Fruit fly (Drosophila melanogaster): Measurements from ENCODE around the gene Decay.

DNA sequence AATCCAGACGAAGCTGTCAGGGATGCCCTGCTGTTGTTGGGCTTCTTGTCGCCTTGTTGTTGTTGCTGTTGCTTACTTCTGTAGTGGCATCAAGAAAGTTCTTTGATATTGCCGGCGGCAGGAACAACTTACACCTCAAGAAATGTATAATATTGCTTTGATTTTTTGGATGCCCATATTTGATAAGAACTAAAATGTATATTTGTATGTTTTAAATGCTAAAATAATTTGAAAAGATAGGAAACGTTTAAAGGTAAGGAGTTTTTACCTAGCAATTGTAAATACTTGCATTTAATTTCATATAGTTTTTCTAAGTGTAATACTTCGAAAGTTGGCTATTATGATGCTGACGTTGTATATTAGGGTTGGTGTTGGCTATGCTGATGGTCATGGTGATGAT lies 9.3 kb upstream of the Decay start:
- TF ChIP-seq CG34367 (tag; optimal IDR thresholded peaks at IDR 0.05) (no peak), CG9948 (tag; optimal IDR thresholded peaks at IDR 0.05) (no peak), CG32121 (GFP tag; IDR thresholded peaks at IDR 0.05) (no peak), EcR (GFP tag; optimal IDR thresholded peaks at IDR 0.05) (no peak), CG8159 (tag; optimal IDR thresholded peaks at IDR 0.05) (no peak), CG4496 (GFP tag; IDR thresholded peaks at IDR 0.05) (no peak), Ets98B (GFP tag; IDR thresholded peaks at IDR 0.05) (no peak), Pif1B (GFP tag; optimal IDR thresholded peaks at IDR 0.05) (no peak), CG13204 (GFP tag; optimal IDR thresholded peaks at IDR 0.05) (no peak), CG12605 (GFP tag; IDR thresholded peaks at IDR 0.05) (no peak), D1 (tag; optimal IDR thresholded peaks at IDR 0.05) (no peak)

Measured in whole organism, pupa.